Fruit fly (Drosophila melanogaster) whole organism, embryonic: Measurements from ENCODE around the gene CG31075.

Source experiments
- Ada2b ChIP-seq: fragments of 200-800 bp; sonication (Bioruptor generic); IDR thresholded peaks from 2 replicates; pipeline ENCODE4 v1.3.6; 2022; ENCODE audit warnings: missing biosample characterization, missing genetic modification characterization
- Antp ChIP-seq: fragments of 200-800 bp; sonication (Bioruptor generic); optimal IDR thresholded peaks from 3 replicates; lab custom pipeline; 2016; ENCODE audit warnings: missing biosample characterization, missing genetic modification characterization
- CG10366 ChIP-seq: fragments of 200-800 bp; sonication (Bioruptor generic); IDR thresholded peaks from 2 replicates; pipeline ENCODE4 v1.3.6; 2022; ENCODE audit warnings: missing biosample characterization, missing genetic modification characterization
- CG10654 ChIP-seq: fragments of 200-800 bp; sonication (Bioruptor generic); optimal IDR thresholded peaks from 2 replicates; lab custom pipeline; 2016; ENCODE audit warnings: missing biosample characterization, missing genetic modification characterization
- CG11695 ChIP-seq: fragments of 200-800 bp; sonication (Bioruptor generic); IDR thresholded peaks from 3 replicates; pipeline ENCODE4 v1.3.6; 2022; ENCODE audit warnings: missing biosample characterization, missing genetic modification characterization
- CG12219 ChIP-seq: fragments of 200-800 bp; sonication (Bioruptor generic); optimal IDR thresholded peaks from 3 replicates; lab custom pipeline; 2018; ENCODE audit warnings: missing biosample characterization, mild to moderate bottlenecking, missing genetic modification characterization
- CG12236 ChIP-seq: fragments of 200-800 bp; sonication (Bioruptor generic); optimal IDR thresholded peaks from 2 replicates; lab custom pipeline; 2016; ENCODE audit warnings: missing biosample characterization, missing genetic modification characterization
- CG13296 ChIP-seq: fragments of 200-800 bp; sonication (Bioruptor generic); optimal IDR thresholded peaks from 3 replicates; lab custom pipeline; 2018; ENCODE audit warnings: missing biosample characterization, mild to moderate bottlenecking, missing genetic modification characterization
- CG15514 ChIP-seq: fragments of 200-800 bp; sonication (Bioruptor generic); optimal IDR thresholded peaks from 3 replicates; lab custom pipeline; 2017; ENCODE audit warnings: missing biosample characterization, missing genetic modification characterization, mild to moderate bottlenecking, moderate library complexity, missing genetic modification reagents
- CG1603 ChIP-seq: fragments of 200-800 bp; sonication (Bioruptor generic); optimal IDR thresholded peaks from 2 replicates; lab custom pipeline; 2019; ENCODE audit warnings: missing biosample characterization, mild to moderate bottlenecking, missing genetic modification characterization, moderate library complexity
- CG17385 ChIP-seq: fragments of 200-800 bp; sonication (Bioruptor generic); optimal IDR thresholded peaks from 3 replicates; lab custom pipeline; 2018; ENCODE audit warnings: missing biosample characterization, mild to moderate bottlenecking, missing genetic modification characterization
- CG30403 ChIP-seq: fragments of 200-800 bp; sonication (Bioruptor generic); optimal IDR thresholded peaks from 3 replicates; lab custom pipeline; 2016; ENCODE audit warnings: missing biosample characterization, missing genetic modification characterization
- CG4404 ChIP-seq: fragments of 200-800 bp; sonication (Bioruptor generic); IDR thresholded peaks from 2 replicates; pipeline ENCODE4 v1.3.6; 2022; ENCODE audit warnings: missing biosample characterization, missing genetic modification characterization
- CG4424 ChIP-seq: fragments of 200-800 bp; sonication (Bioruptor generic); optimal IDR thresholded peaks from 3 replicates; lab custom pipeline; 2016; ENCODE audit warnings: missing biosample characterization, missing genetic modification characterization
- CG6689 ChIP-seq: fragments of 200-800 bp; sonication (Bioruptor generic); IDR thresholded peaks from 2 replicates; pipeline ENCODE4 v1.3.6; 2022; ENCODE audit warnings: missing biosample characterization, missing genetic modification characterization
- CG6765 ChIP-seq: fragments of 200-800 bp; sonication (Bioruptor generic); optimal IDR thresholded peaks from 3 replicates; lab custom pipeline; 2017; ENCODE audit warnings: missing biosample characterization, mild to moderate bottlenecking, missing genetic modification characterization
- CG7271 ChIP-seq: fragments of 200-800 bp; sonication (Bioruptor generic); optimal IDR thresholded peaks from 2 replicates; lab custom pipeline; 2018; ENCODE audit warnings: missing biosample characterization, mild to moderate bottlenecking, missing genetic modification characterization, moderate library complexity
- CHES-1-like ChIP-seq: fragments of 200-800 bp; sonication (Bioruptor generic); optimal IDR thresholded peaks from 2 replicates; lab custom pipeline; 2016; ENCODE audit warnings: missing biosample characterization, missing genetic modification characterization
- D19A ChIP-seq: fragments of 200-800 bp; optimal IDR thresholded peaks from 3 replicates; lab custom pipeline; 2019; ENCODE audit warnings: missing biosample characterization, mild to moderate bottlenecking, missing genetic modification characterization, moderate library complexity
- Dfd ChIP-seq, 2 experiments: fragments of >200 bp; optimal IDR thresholded peaks; 2 replicates each; lab custom pipeline; 2017; ENCODE audit warnings: missing biosample characterization in 2 of 2, missing genetic modification characterization in 2 of 2
- Dip2 ChIP-seq: fragments of 200-800 bp; sonication (Bioruptor generic); IDR thresholded peaks from 2 replicates; pipeline ENCODE4 v1.3.6; 2022; ENCODE audit warnings: missing biosample characterization, missing genetic modification characterization
- Dll ChIP-seq: fragments of 200-800 bp; sonication (Bioruptor generic); IDR thresholded peaks from 4 replicates; pipeline ENCODE4 v1.3.6; 2022; ENCODE audit warnings: missing biosample characterization, missing genetic modification characterization; ENCODE audit not compliant: partially characterized antibody
- E2f2 ChIP-seq: fragments of 200-800 bp; sonication (Bioruptor generic); IDR thresholded peaks from 2 replicates; pipeline ENCODE4 v1.3.6; 2022; ENCODE audit warnings: missing biosample characterization, missing genetic modification characterization
- Ets97D ChIP-seq: fragments of 200-800 bp; sonication (Bioruptor generic); optimal IDR thresholded peaks from 3 replicates; lab custom pipeline; 2016; ENCODE audit warnings: missing biosample characterization, missing genetic modification characterization
- Fer3 ChIP-seq: fragments of 200-800 bp; sonication (Bioruptor generic); optimal IDR thresholded peaks from 2 replicates; lab custom pipeline; 2018; ENCODE audit warnings: missing biosample characterization, mild to moderate bottlenecking, missing genetic modification characterization, moderate library complexity
- Hmx ChIP-seq: fragments of 200-800 bp; sonication (Bioruptor generic); optimal IDR thresholded peaks from 2 replicates; lab custom pipeline; 2016; ENCODE audit warnings: missing biosample characterization, missing genetic modification characterization
- Kr ChIP-seq: fragments of 200-800 bp; sonication (Bioruptor generic); optimal IDR thresholded peaks from 2 replicates; lab custom pipeline; 2017; ENCODE audit warnings: missing biosample characterization, mild to moderate bottlenecking, missing genetic modification characterization
- MTF-1 ChIP-seq: fragments of 200-800 bp; sonication (Bioruptor generic); optimal IDR thresholded peaks from 2 replicates; lab custom pipeline; 2018; ENCODE audit warnings: missing biosample characterization, mild to moderate bottlenecking, missing genetic modification characterization, borderline replicate concordance
- Mrtf ChIP-seq: fragments of 200-800 bp; sonication (Bioruptor generic); IDR thresholded peaks from 3 replicates; pipeline ENCODE4 v1.3.6; 2022; ENCODE audit warnings: missing biosample characterization, missing genetic modification characterization
- Optix ChIP-seq: fragments of 200-800 bp; sonication (Bioruptor generic); IDR thresholded peaks from 3 replicates; pipeline ENCODE4 v1.3.6; 2022; ENCODE audit warnings: missing biosample characterization, missing genetic modification characterization
- Pdp1 ChIP-seq, 2 experiments: fragments of 200-800 bp; sonication (Bioruptor generic); optimal IDR thresholded peaks; 3 replicates each; lab custom pipeline; 2016; ENCODE audit warnings: missing biosample characterization in 2 of 2, missing genetic modification characterization in 2 of 2, mild to moderate bottlenecking in 1 of 2, moderate library complexity in 1 of 2
- Sin3A ChIP-seq: fragments of >200 bp; optimal IDR thresholded peaks from 2 replicates; lab custom pipeline; 2018
- Spps ChIP-seq: fragments of 200-800 bp; sonication (Bioruptor generic); optimal IDR thresholded peaks from 2 replicates; lab custom pipeline; 2018; ENCODE audit warnings: missing biosample characterization, mild to moderate bottlenecking, missing genetic modification characterization
- YL-1 ChIP-seq: fragments of 200-800 bp; sonication (Bioruptor generic); optimal IDR thresholded peaks from 3 replicates; lab custom pipeline; 2017; ENCODE audit warnings: missing biosample characterization, mild to moderate bottlenecking, missing genetic modification characterization
- bbx ChIP-seq: fragments of 200-800 bp; sonication (Bioruptor generic); IDR thresholded peaks from 2 replicates; pipeline ENCODE4 v1.3.6; 2022; ENCODE audit warnings: missing biosample characterization, missing genetic modification characterization; ENCODE audit not compliant: partially characterized antibody
- fru ChIP-seq: fragments of >200 bp; optimal IDR thresholded peaks from 2 replicates; lab custom pipeline; 2017
- gce ChIP-seq: fragments of 200-800 bp; sonication (Bioruptor generic); IDR thresholded peaks from 3 replicates; pipeline ENCODE4 v1.3.6; 2022; ENCODE audit warnings: missing biosample characterization, missing genetic modification characterization
- gcm2 ChIP-seq: fragments of 200-800 bp; sonication (Bioruptor generic); optimal IDR thresholded peaks from 2 replicates; lab custom pipeline; 2016; ENCODE audit warnings: missing biosample characterization, missing genetic modification characterization
- hbn ChIP-seq: fragments of 200-800 bp; sonication (Bioruptor generic); IDR thresholded peaks from 2 replicates; pipeline ENCODE4 v1.3.6; 2022; ENCODE audit warnings: missing biosample characterization, missing genetic modification characterization; ENCODE audit not compliant: partially characterized antibody
- ken ChIP-seq: fragments of 200-800 bp; sonication (Bioruptor generic); IDR thresholded peaks from 3 replicates; pipeline ENCODE4 v1.3.6; 2022; ENCODE audit warnings: missing biosample characterization, missing genetic modification characterization
- lmd ChIP-seq: fragments of 200-800 bp; sonication (Bioruptor generic); IDR thresholded peaks from 2 replicates; pipeline ENCODE4 v1.3.6; 2022; ENCODE audit warnings: missing biosample characterization, missing genetic modification characterization
- nmo ChIP-seq: fragments of 200-800 bp; sonication (Bioruptor generic); optimal IDR thresholded peaks from 2 replicates; lab custom pipeline; 2018; ENCODE audit warnings: missing biosample characterization, mild to moderate bottlenecking, missing genetic modification characterization, moderate library complexity
- oc ChIP-seq: fragments of 200-800 bp; sonication (Bioruptor generic); optimal IDR thresholded peaks from 2 replicates; lab custom pipeline; 2018; ENCODE audit warnings: missing biosample characterization, mild to moderate bottlenecking, missing genetic modification characterization, moderate library complexity
- otp ChIP-seq: fragments of 200-800 bp; sonication (Bioruptor generic); IDR thresholded peaks from 3 replicates; pipeline ENCODE4, ENCODE4 v1.3.6; 2022; ENCODE audit warnings: missing biosample characterization, missing genetic modification characterization
- pb ChIP-seq: fragments of 200-800 bp; sonication (Bioruptor generic); optimal IDR thresholded peaks from 3 replicates; lab custom pipeline; 2016; ENCODE audit warnings: missing biosample characterization, missing genetic modification characterization
- phol ChIP-seq: fragments of 200-800 bp; sonication (Bioruptor generic); optimal IDR thresholded peaks from 3 replicates; lab custom pipeline; 2018; ENCODE audit warnings: missing biosample characterization, mild to moderate bottlenecking, missing genetic modification characterization, moderate library complexity
- slbo ChIP-seq: fragments of 200-800 bp; sonication (Bioruptor generic); IDR thresholded peaks from 2 replicates; pipeline ENCODE4 v1.3.6; 2022; ENCODE audit warnings: missing biosample characterization, missing genetic modification characterization
- slou ChIP-seq: fragments of 200-800 bp; sonication (Bioruptor generic); optimal IDR thresholded peaks from 3 replicates; lab custom pipeline; 2016; ENCODE audit warnings: missing biosample characterization, missing genetic modification characterization
- slp2 ChIP-seq: fragments of 200-800 bp; sonication (Bioruptor generic); optimal IDR thresholded peaks from 2 replicates; lab custom pipeline; 2016; ENCODE audit warnings: missing biosample characterization, missing genetic modification characterization
- so ChIP-seq: fragments of 200-800 bp; sonication (Bioruptor generic); IDR thresholded peaks from 3 replicates; pipeline ENCODE4 v1.3.6; 2022; ENCODE audit warnings: missing biosample characterization, missing genetic modification characterization
- twi ChIP-seq: fragments of 200-800 bp; optimal IDR thresholded peaks from 2 replicates; lab custom pipeline; 2019; ENCODE audit warnings: missing biosample characterization, mild to moderate bottlenecking, missing genetic modification characterization, moderate library complexity
- wdn ChIP-seq: fragments of 200-800 bp; sonication (Bioruptor generic); IDR thresholded peaks from 2 replicates; pipeline ENCODE4 v1.3.6; 2022; ENCODE audit warnings: missing biosample characterization, missing genetic modification characterization

Gene CG31075

dm6 chr3R:26989802-26990509 is 1.6 kb upstream of the CG31075 start, which contains the start of gene CG31076 (continued):
- no peak for TF ChIP-seq oc (tag; lab: Kevin White, UChicago)
- TF ChIP-seq YL-1 (GFP tag; lab: Kevin White, UChicago) = no peak
- TF ChIP-seq D19A = peak; percentile 86
- peak; percentile 42 for TF ChIP-seq CG13296 (GFP tag; lab: Kevin White, UChicago)
- TF ChIP-seq Dfd (GFP tag; optimal IDR thresholded peaks at IDR 0.05; lab: Kevin White, UChicago) = no peak
- TF ChIP-seq nmo = peak; percentile 28
- no peak for TF ChIP-seq gce (GFP tag; lab: Robert Waterston, UW)
- peak; percentile 35 for TF ChIP-seq CG30403
- no peak for TF ChIP-seq wdn (GFP tag; lab: Robert Waterston, UW)
- no peak for TF ChIP-seq slp2
- no peak for TF ChIP-seq hbn (GFP tag; lab: Robert Waterston, UW)
- TF ChIP-seq Antp (GFP tag; lab: Kevin White, UChicago) = no peak
- no peak for TF ChIP-seq CG7271
- TF ChIP-seq Dip2 (GFP tag; lab: Robert Waterston, UW) = peak; percentile 88
- TF ChIP-seq E2f2 (GFP tag; lab: Robert Waterston, UW) = no peak
- no peak for TF ChIP-seq slbo (GFP tag; lab: Robert Waterston, UW)
- TF ChIP-seq CG6689 (GFP tag; lab: Robert Waterston, UW) = peak; percentile 31; the same call in 1 of the 2 replicates
- no peak for TF ChIP-seq Ets97D (GFP tag; lab: Kevin White, UChicago)
- no peak for TF ChIP-seq CG4404
- TF ChIP-seq Kr (GFP tag; lab: Kevin White, UChicago) = no peak
- no peak for TF ChIP-seq Pdp1 (GFP tag; optimal IDR thresholded peaks at IDR 0.05; lab: Kevin White, UChicago)
- TF ChIP-seq gcm2 = no peak
- TF ChIP-seq Mrtf = no peak
- no peak for TF ChIP-seq CG10366 (GFP tag; lab: Robert Waterston, UW)
- TF ChIP-seq CG15514 = peak; percentile 30
- TF ChIP-seq CG17385 (GFP tag; lab: Kevin White, UChicago) = peak; percentile 6
- no peak for TF ChIP-seq twi (tag; lab: Kevin White, UChicago)
- TF ChIP-seq fru (lab: Kevin White, UChicago) = no peak
- no peak for TF ChIP-seq CG12236
- no peak for TF ChIP-seq phol (tag; lab: Kevin White, UChicago)
- TF ChIP-seq MTF-1 (GFP tag; lab: Kevin White, UChicago) = no peak
- TF ChIP-seq Optix (GFP tag; lab: Robert Waterston, UW) = no peak
- TF ChIP-seq Hmx (GFP tag; lab: Kevin White, UChicago) = no peak
- TF ChIP-seq so (GFP tag; lab: Robert Waterston, UW) = no peak
- no peak for TF ChIP-seq CG12219 (GFP tag; lab: Kevin White, UChicago)
- TF ChIP-seq bbx (GFP tag; lab: Robert Waterston, UW) = no peak
- no peak for TF ChIP-seq CHES-1-like (GFP tag; lab: Kevin White, UChicago)
- no peak for TF ChIP-seq Sin3A
- TF ChIP-seq Ada2b (GFP tag; lab: Robert Waterston, UW) = no peak
- no peak for TF ChIP-seq ken (GFP tag; lab: Robert Waterston, UW)
- no peak for TF ChIP-seq CG10654 (GFP tag; lab: Kevin White, UChicago)
- no peak for TF ChIP-seq pb
- TF ChIP-seq CG1603 = no peak
- TF ChIP-seq slou (GFP tag; lab: Kevin White, UChicago) = no peak
- TF ChIP-seq Spps = no peak
- no peak for TF ChIP-seq lmd (GFP tag; lab: Robert Waterston, UW)
- TF ChIP-seq otp (GFP tag; lab: Robert Waterston, UW) = no peak
- TF ChIP-seq Fer3 = peak; percentile 14
- TF ChIP-seq CG4424 = no peak
- no peak for TF ChIP-seq CG6765
- 0 out of 3 replicates have a peak, but pooled peaks have one; percentile 35 for TF ChIP-seq CG11695 (GFP tag; lab: Robert Waterston, UW)
- TF ChIP-seq Dll (GFP tag; lab: Robert Waterston, UW) = no peak
